Fruit fly (Drosophila melanogaster): ENCODE measurements around the gene CG14662.

CG14662 gene

DNA sequence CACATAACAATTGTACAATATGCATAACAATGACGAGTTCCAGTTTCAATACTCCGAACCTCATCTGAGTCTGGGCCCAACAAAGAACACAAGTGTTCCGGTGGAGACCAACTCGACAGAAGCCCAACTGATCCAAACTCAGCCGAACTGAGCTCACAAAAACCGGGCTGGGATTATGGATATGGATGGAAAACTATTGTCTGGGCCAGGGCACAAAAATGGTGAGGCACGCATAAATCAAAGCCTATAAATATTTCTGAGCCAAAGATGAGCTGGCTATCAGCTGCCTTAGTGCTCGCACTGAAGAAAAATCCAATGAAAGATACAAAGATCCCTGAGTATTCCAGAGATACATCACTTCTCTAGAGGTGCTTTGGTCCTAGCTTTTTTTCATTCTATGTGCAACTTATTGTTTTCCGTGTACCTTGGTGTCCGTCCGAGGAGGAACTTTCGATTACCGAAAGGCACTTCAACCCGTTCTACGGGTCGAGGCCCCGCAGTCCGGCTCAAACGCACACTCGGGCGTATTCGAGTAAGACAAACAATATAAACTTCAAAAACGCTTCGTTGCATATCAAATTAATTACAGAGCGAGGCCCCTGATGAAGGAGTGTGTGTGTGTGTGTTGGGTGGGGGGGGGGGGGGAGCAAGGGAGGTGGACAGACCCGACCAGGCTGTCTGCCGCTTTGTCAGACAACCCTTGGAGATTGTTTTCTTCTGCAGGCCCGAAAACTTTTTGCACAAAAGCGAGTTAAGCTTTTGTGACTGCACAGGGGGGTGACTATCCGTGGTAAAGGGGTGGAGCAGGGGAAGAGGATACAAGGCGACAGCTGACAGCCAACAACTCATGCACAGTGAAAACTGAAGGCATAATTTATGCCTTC lies 39.7 kb upstream of the CG14662 start (continued):
- TF ChIP-seq CG2202 (tag; optimal IDR thresholded peaks at IDR 0.05), result no peak
- no peak for TF ChIP-seq CG13287 (GFP tag; IDR thresholded peaks at IDR 0.05; ENCODE audit: partially characterized antibody)
- TF ChIP-seq dati (GFP tag; IDR thresholded peaks at IDR 0.05), result no peak
- TF ChIP-seq CG1832 (GFP tag; optimal IDR thresholded peaks at IDR 0.05), result no peak
- no peak for TF ChIP-seq Taf1 (GFP tag; IDR thresholded peaks at IDR 0.05)
- TF ChIP-seq eve (GFP tag; optimal IDR thresholded peaks at IDR 0.05), result no peak
- TF ChIP-seq oc (tag; optimal IDR thresholded peaks at IDR 0.05), result peak; percentile 45
- no peak for TF ChIP-seq CG7987 (GFP tag; optimal IDR thresholded peaks at IDR 0.05)
- TF ChIP-seq ERR (GFP tag; optimal IDR thresholded peaks at IDR 0.05), result no peak
- no peak for TF ChIP-seq Elba2 (GFP tag; optimal IDR thresholded peaks at IDR 0.05)
- no peak for TF ChIP-seq CG9876 (GFP tag; optimal IDR thresholded peaks at IDR 0.05)
- no peak for TF ChIP-seq her (GFP tag; optimal IDR thresholded peaks at IDR 0.05)
- no peak for TF ChIP-seq eyg (GFP tag; optimal IDR thresholded peaks at IDR 0.05)
- peak; percentile 21 for TF ChIP-seq CG11504 (tag; optimal IDR thresholded peaks at IDR 0.05)
- TF ChIP-seq tio (GFP tag; optimal IDR thresholded peaks at IDR 0.05), result no peak
- TF ChIP-seq tna (GFP tag; IDR thresholded peaks at IDR 0.05; ENCODE audit: partially characterized antibody), result no peak
- TF ChIP-seq CG1603 (tag; optimal IDR thresholded peaks at IDR 0.05), result peak; percentile 18
- peak; percentile 81 for TF ChIP-seq crol (GFP tag; IDR thresholded peaks at IDR 0.05)
- no peak for TF ChIP-seq ac (GFP tag; optimal IDR thresholded peaks at IDR 0.05)
- 0 out of 2 replicates have a peak, but pooled peaks have one; percentile 11 for TF ChIP-seq CG31441 (GFP tag; IDR thresholded peaks at IDR 0.05)
- TF ChIP-seq CG7963 (GFP tag; IDR thresholded peaks at IDR 0.05; ENCODE audit: partially characterized antibody), result no peak
- TF ChIP-seq tll (GFP tag; optimal IDR thresholded peaks at IDR 0.05), result no peak
- TF ChIP-seq gcm (GFP tag; optimal IDR thresholded peaks at IDR 0.05), result no peak
- peak; percentile 38 for TF ChIP-seq CG13894 (tag; optimal IDR thresholded peaks at IDR 0.05)
- TF ChIP-seq phol (tag; optimal IDR thresholded peaks at IDR 0.05), result no peak
- no peak for TF ChIP-seq exex (tag; optimal IDR thresholded peaks at IDR 0.05)
- TF ChIP-seq ase (GFP tag; IDR thresholded peaks at IDR 0.05), result no peak
- TF ChIP-seq lola (GFP tag; optimal IDR thresholded peaks at IDR 0.05), result peak in 1 of 3 experiments; percentile 5
- no peak for TF ChIP-seq ATbp (GFP tag; optimal IDR thresholded peaks at IDR 0.05)
- TF ChIP-seq CG6791 (GFP tag; IDR thresholded peaks at IDR 0.05; ENCODE audit: partially characterized antibody), result no peak
- TF ChIP-seq toy (GFP tag; IDR thresholded peaks at IDR 0.05), result no peak
- no peak for TF ChIP-seq CG9817 (tag; optimal IDR thresholded peaks at IDR 0.05)
- TF ChIP-seq CG34376 (GFP tag; optimal IDR thresholded peaks at IDR 0.05), result no peak
- peak; percentile 8 for TF ChIP-seq dmrt11E (tag; optimal IDR thresholded peaks at IDR 0.05)
- no peak for TF ChIP-seq pum (GFP tag; optimal IDR thresholded peaks at IDR 0.05)
- no peak for TF ChIP-seq D (optimal IDR thresholded peaks at IDR 0.05)
- TF ChIP-seq D (GFP tag; optimal IDR thresholded peaks at IDR 0.05), result peak; percentile 18
- peak; percentile 10 for TF ChIP-seq CG2712 (tag; optimal IDR thresholded peaks at IDR 0.05)
- TF ChIP-seq CG3838 (GFP tag; optimal IDR thresholded peaks at IDR 0.05), result no peak
- TF ChIP-seq al (GFP tag; IDR thresholded peaks at IDR 0.05), result no peak
- no peak for TF ChIP-seq odd (GFP tag; optimal IDR thresholded peaks at IDR 0.05)
- no peak for TF ChIP-seq CG1602 (GFP tag; optimal IDR thresholded peaks at IDR 0.05)
- TF ChIP-seq BEAF-32 (GFP tag; optimal IDR thresholded peaks at IDR 0.05), result no peak
- TF ChIP-seq CG1647 (GFP tag; optimal IDR thresholded peaks at IDR 0.05), result no peak
- TF ChIP-seq CG1024 (GFP tag; IDR thresholded peaks at IDR 0.05), result no peak
- TF ChIP-seq ranshi (GFP tag; IDR thresholded peaks at IDR 0.05), result no peak
- TF ChIP-seq gsb (GFP tag; IDR thresholded peaks at IDR 0.05), result no peak
- peak; percentile 5 for TF ChIP-seq D19B (GFP tag; optimal IDR thresholded peaks at IDR 0.05)
- TF ChIP-seq insv (GFP tag; optimal IDR thresholded peaks at IDR 0.05), result no peak
